Worm (Caenorhabditis elegans) whole organism, late embryonic: ENCODE results near the gene C06E4.3.

ENCODE experiments used
- ama-1 ChIP-seq: fragments of 150-350 bp; optimal IDR thresholded peaks from 2 replicates; lab custom pipeline; 2014
- ceh-14 ChIP-seq: sonication (generic microtip); optimal IDR thresholded peaks from 2 replicates; lab custom pipeline; 2016; ENCODE audit warnings: missing genotype, missing genetic modification characterization, missing compliant biosample characterization
- dmd-4 ChIP-seq: sonication (generic microtip); optimal IDR thresholded peaks from 2 replicates; lab custom pipeline; 2016; ENCODE audit warnings: borderline replicate concordance, missing genetic modification characterization, missing compliant biosample characterization

- no peak for TF ChIP-seq dmd-4 (tag; lab: Kevin White, UChicago)
- TF ChIP-seq ceh-14: no peak
- no peak for TF ChIP-seq ama-1 (lab: Kevin White, UChicago)
These were observed 50.2 kb downstream of the C06E4.3 start for ce11 chrIV:7310842-7311241.
